Fruit fly (Drosophila melanogaster): ENCODE results near the gene CG1239.

- TF ChIP-seq cic (GFP tag; optimal IDR thresholded peaks at IDR 0.05): no peak
- no peak for TF ChIP-seq Clk (GFP tag; optimal IDR thresholded peaks at IDR 0.05)
- TF ChIP-seq Hr96 (GFP tag; optimal IDR thresholded peaks at IDR 0.05): no peak
- no peak for TF ChIP-seq toe (GFP tag; optimal IDR thresholded peaks at IDR 0.05)
These were observed 43.7 kb upstream of the CG1239 start for dm6 chr3R:5689626-5690025.

All from whole organism, adult.